Fruit fly (Drosophila melanogaster): ENCODE measurements around the gene CG8475.

dm6 chr2L:8168075-8168474 is 28.6 kb downstream of the CG8475 start:
- TF ChIP-seq kay (GFP tag; ENCODE audit: borderline replicate concordance) (no peak), CG5204 (GFP tag; optimal IDR thresholded peaks at IDR 0.05) (no peak), CG12768 (GFP tag; optimal IDR thresholded peaks at IDR 0.05) (no peak), bab1 (GFP tag; optimal IDR thresholded peaks at IDR 0.05) (no peak), toe (GFP tag; optimal IDR thresholded peaks at IDR 0.05) (no peak), CG14711 (tag; optimal IDR thresholded peaks at IDR 0.05) (no peak), Hr96 (GFP tag; optimal IDR thresholded peaks at IDR 0.05) (no peak), CG7101 (tag; optimal IDR thresholded peaks at IDR 0.05) (no peak), CG33017 (tag; optimal IDR thresholded peaks at IDR 0.05) (no peak)
